Worm (Caenorhabditis elegans) whole organism, L4/young adult: Measurements from ENCODE around the gene shpk-1.

Experiments
- W03F9.2 ChIP-seq: fragments of 150-350 bp; optimal IDR thresholded peaks from 2 replicates; lab custom pipeline; 2014; ENCODE audit warnings: missing biosample characterization, missing genetic modification characterization
- dao-5 ChIP-seq: sonication (generic microtip); optimal IDR thresholded peaks from 2 replicates; lab custom pipeline; 2016; ENCODE audit warnings: missing genotype, missing genetic modification characterization, moderate library complexity, missing compliant biosample characterization
- him-1 ChIP-seq: sonication (generic microtip); optimal IDR thresholded peaks from 2 replicates; lab custom pipeline; 2016; ENCODE audit warnings: missing genotype, missing genetic modification reagents, missing genetic modification characterization, missing compliant biosample characterization

DNA sequence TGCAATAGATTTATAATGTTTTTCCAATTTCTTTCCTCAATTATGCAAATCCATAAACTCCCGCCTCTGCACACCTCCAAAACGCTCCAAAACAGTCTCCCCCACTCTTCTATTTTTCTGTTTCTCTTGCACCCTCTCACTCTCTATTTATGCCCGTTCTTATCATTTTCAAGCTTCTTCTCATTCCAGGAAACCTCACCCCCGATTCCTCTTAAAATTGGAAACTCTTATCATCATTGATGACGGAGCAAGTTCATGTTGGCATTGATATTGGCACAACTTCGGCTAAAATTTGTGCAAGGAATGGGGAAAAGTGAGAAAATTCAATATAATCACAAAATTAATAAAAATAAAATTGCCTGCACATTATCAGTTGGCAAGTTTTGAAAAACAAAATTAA is at the start of gene shpk-1:
- TF ChIP-seq W03F9.2 (no peak), dao-5 (tag; lab: Kevin White, UChicago) (no peak), him-1 (tag; lab: Kevin White, UChicago) (no peak)
